Worm (Caenorhabditis elegans) whole organism, L4 larva: ENCODE measurements around the gene ndub-3.

Experiments used
- D1046.2 ChIP-seq: fragments of 200-800 bp; sonication (Bioruptor generic); IDR thresholded peaks from 2 replicates; pipeline ENCODE4 v1.3.6; 2022; ENCODE audit warnings: missing genetic modification characterization, missing compliant biosample characterization
- T20F7.1 ChIP-seq: fragments of 200-800 bp; sonication (Bioruptor generic); optimal IDR thresholded peaks from 2 replicates; lab custom pipeline; 2018; ENCODE audit warnings: mild to moderate bottlenecking, missing genetic modification characterization, missing compliant biosample characterization
- T26A8.4 ChIP-seq: fragments of 200-800 bp; sonication (Bioruptor generic); IDR thresholded peaks from 2 replicates; pipeline ENCODE4 v1.3.6; 2022; ENCODE audit warnings: missing genetic modification characterization, missing compliant biosample characterization
- Y48G9A.11 ChIP-seq: fragments of 200-800 bp; sonication (Bioruptor generic); IDR thresholded peaks from 2 replicates; pipeline ENCODE4 v1.3.6; 2022; ENCODE audit warnings: missing genetic modification reagents, missing genetic modification characterization, missing compliant biosample characterization
- ZK337.2 ChIP-seq: fragments of 200-800 bp; sonication (Bioruptor generic); IDR thresholded peaks from 2 replicates; pipeline ENCODE4 v1.3.6; 2022; ENCODE audit warnings: missing genetic modification reagents, missing genetic modification characterization, missing compliant biosample characterization
- ZK546.5 ChIP-seq, 2 experiments: sonication (generic microtip); optimal IDR thresholded peaks; 2 replicates each; lab custom pipeline; 2017; ENCODE audit warnings: missing biosample characterization in 2 of 2, missing genetic modification characterization in 2 of 2
- aha-1 ChIP-seq: fragments of 150-350 bp; peaks from one replicate; lab custom pipeline; 2014; ENCODE audit warnings: missing biosample characterization, missing genetic modification characterization
- ama-1 ChIP-seq: fragments of 150-350 bp; optimal IDR thresholded peaks from 2 replicates; lab custom pipeline; 2014; ENCODE audit warnings: inconsistent platforms, mixed read lengths
- arid-1 ChIP-seq: fragments of 200-800 bp; sonication (Bioruptor generic); conservative IDR thresholded peaks from 2 replicates; pipeline ENCODE4 v1.3.6; 2022; ENCODE audit warnings: missing genetic modification reagents, missing genetic modification characterization, missing compliant biosample characterization
- ceh-20 ChIP-seq: fragments of 200-800 bp; sonication (Bioruptor generic); IDR thresholded peaks from 2 replicates; pipeline ENCODE4 v1.3.6; 2022; ENCODE audit warnings: missing genetic modification reagents, missing genetic modification characterization, missing compliant biosample characterization
- ceh-62 ChIP-seq: sonication (generic microtip); optimal IDR thresholded peaks from 2 replicates; lab custom pipeline; 2017; ENCODE audit warnings: missing biosample characterization, missing genetic modification characterization
- ces-1 ChIP-seq: fragments of 150-350 bp; sonication (generic microtip); optimal IDR thresholded peaks from 4 replicates; lab custom pipeline; 2014; ENCODE audit warnings: missing biosample characterization, missing genetic modification reagents, missing genetic modification characterization
- ctbp-1 ChIP-seq: fragments of 200-800 bp; sonication (Bioruptor generic); IDR thresholded peaks from 2 replicates; pipeline ENCODE4 v1.3.6; 2022; ENCODE audit warnings: missing genetic modification reagents, missing genetic modification characterization, missing compliant biosample characterization
- daf-16 ChIP-seq, 3 experiments: sonication (generic microtip); optimal IDR thresholded peaks; 2 replicates each; lab custom pipeline; 2016 to 2017; ENCODE audit warnings: missing genetic modification characterization in 3 of 3, missing genetic modification reagents in 3 of 3, mild to moderate bottlenecking in 2 of 3, missing compliant biosample characterization in 2 of 3, missing biosample characterization in 1 of 3, moderate library complexity in 1 of 3
- daf-19 ChIP-seq: fragments of 200-800 bp; sonication (Bioruptor generic); conservative IDR thresholded peaks from 2 replicates; pipeline ENCODE4 v1.3.6; 2022; ENCODE audit warnings: missing genetic modification characterization, missing compliant biosample characterization
- dmd-9 ChIP-seq: fragments of 200-800 bp; sonication (Bioruptor generic); IDR thresholded peaks from 2 replicates; pipeline ENCODE4 v1.3.6; 2022; ENCODE audit warnings: missing genetic modification reagents, missing genetic modification characterization, missing compliant biosample characterization
- egl-43 ChIP-seq: fragments of 200-800 bp; sonication (Bioruptor generic); IDR thresholded peaks from 2 replicates; pipeline ENCODE4 v1.3.6; 2022; ENCODE audit warnings: missing genetic modification reagents, missing genetic modification characterization, missing compliant biosample characterization
- fkh-10 ChIP-seq: fragments of 150-350 bp; optimal IDR thresholded peaks from 2 replicates; lab custom pipeline; 2014; ENCODE audit warnings: missing biosample characterization, missing genetic modification reagents, missing genetic modification characterization
- hif-1 ChIP-seq, 2 experiments: sonication (generic microtip); optimal IDR thresholded peaks; 2 replicates each; lab custom pipeline; 2016 to 2017; ENCODE audit warnings: missing compliant biosample characterization in 2 of 2, missing genetic modification characterization in 2 of 2, missing genetic modification reagents in 2 of 2, missing genotype in 2 of 2, mild to moderate bottlenecking in 1 of 2
- lim-7 ChIP-seq: fragments of 200-800 bp; sonication (Bioruptor generic); IDR thresholded peaks from 2 replicates; pipeline ENCODE4 v1.3.6; 2022; ENCODE audit warnings: missing genetic modification characterization, missing compliant biosample characterization
- lin-1 ChIP-seq: fragments of 200-800 bp; sonication (Bioruptor generic); IDR thresholded peaks from 2 replicates; pipeline ENCODE4 v1.3.6; 2022; ENCODE audit warnings: missing genetic modification reagents, missing genetic modification characterization, missing compliant biosample characterization
- lir-3 ChIP-seq: sonication (generic microtip); optimal IDR thresholded peaks from 2 replicates; lab custom pipeline; 2016; ENCODE audit warnings: mild to moderate bottlenecking, missing genetic modification characterization, missing compliant biosample characterization
- madf-5 ChIP-seq, 2 experiments: fragments of 200-800 bp; sonication (Bioruptor generic); IDR thresholded peaks; 2 replicates each; pipeline ENCODE4 v1.3.6; 2022; ENCODE audit warnings: missing compliant biosample characterization in 2 of 2, missing genetic modification characterization in 2 of 2
- madf-9 ChIP-seq: fragments of 200-800 bp; sonication (Bioruptor generic); conservative IDR thresholded peaks from 2 replicates; pipeline ENCODE4 v1.3.6; 2022; ENCODE audit warnings: missing genetic modification reagents, missing genetic modification characterization, missing compliant biosample characterization
- mdl-1 ChIP-seq, 2 experiments: fragments of 150-350 bp in 1 of 2; sonication (generic microtip) in 1 of 2; optimal IDR thresholded peaks; 2 replicates each; lab custom pipeline; 2014 to 2017; ENCODE audit warnings: missing biosample characterization in 2 of 2, missing genetic modification characterization in 2 of 2
- mep-1 ChIP-seq: fragments of 150-350 bp; sonication (generic microtip); optimal IDR thresholded peaks from 3 replicates; lab custom pipeline; 2014; ENCODE audit warnings: missing biosample characterization, missing genetic modification characterization
- mes-2 ChIP-seq: sonication (generic microtip); optimal IDR thresholded peaks from 2 replicates; lab custom pipeline; 2016; ENCODE audit warnings: missing genotype, mild to moderate bottlenecking, missing genetic modification characterization, missing compliant biosample characterization; ENCODE audit not compliant: poor library complexity, severe bottlenecking
- mxl-3 ChIP-seq: fragments of 200-800 bp; sonication (Bioruptor generic); optimal IDR thresholded peaks from 2 replicates; lab custom pipeline; 2018; ENCODE audit warnings: mild to moderate bottlenecking, missing genetic modification characterization, missing compliant biosample characterization
- nhr-237 ChIP-seq: sonication (generic microtip); optimal IDR thresholded peaks from 2 replicates; lab custom pipeline; 2017; ENCODE audit warnings: missing biosample characterization, missing genetic modification characterization
- nhr-28 ChIP-seq: fragments of 150-350 bp; optimal IDR thresholded peaks from 2 replicates; lab custom pipeline; 2014; ENCODE audit warnings: missing biosample characterization, missing genetic modification characterization
- nhr-41 ChIP-seq: fragments of 200-800 bp; sonication (Bioruptor generic); IDR thresholded peaks from 2 replicates; pipeline ENCODE4 v1.3.6; 2022; ENCODE audit warnings: missing genetic modification reagents, missing genetic modification characterization, missing compliant biosample characterization
- nhr-42 ChIP-seq: fragments of 200-800 bp; sonication (Bioruptor generic); IDR thresholded peaks from 2 replicates; pipeline ENCODE4 v1.3.6; 2022; ENCODE audit warnings: missing genetic modification characterization, missing compliant biosample characterization
- nhr-77 ChIP-seq: fragments of 150-350 bp; optimal IDR thresholded peaks from 2 replicates; lab custom pipeline; 2014; ENCODE audit warnings: missing biosample characterization, missing genetic modification characterization
- pha-4 ChIP-seq, 2 experiments: fragments of 150-350 bp in 1 of 2; fragments of 200-800 bp in 1 of 2; sonication (Bioruptor generic) in 1 of 2; IDR thresholded peaks in 1 of 2; optimal IDR thresholded peaks in 1 of 2; 2 replicates each; pipeline versions ENCODE4 v1.3.6 to Lab custom; 2014 to 2022; ENCODE audit warnings: missing genetic modification characterization in 2 of 2, missing genetic modification reagents in 2 of 2, missing biosample characterization in 1 of 2, missing compliant biosample characterization in 1 of 2
- php-3 ChIP-seq: fragments of 200-800 bp; sonication (Bioruptor generic); IDR thresholded peaks from 2 replicates; pipeline ENCODE4 v1.3.6; 2022; ENCODE audit warnings: missing genetic modification reagents, missing genetic modification characterization, missing compliant biosample characterization
- sdz-12 ChIP-seq: fragments of 200-800 bp; sonication (Bioruptor generic); optimal IDR thresholded peaks from 2 replicates; lab custom pipeline; 2018; ENCODE audit warnings: mild to moderate bottlenecking, missing genetic modification characterization, missing compliant biosample characterization
- set-16 ChIP-seq: fragments of 200-800 bp; sonication (Bioruptor generic); IDR thresholded peaks from 2 replicates; pipeline ENCODE4 v1.3.6; 2022; ENCODE audit warnings: missing genetic modification reagents, missing genetic modification characterization, missing compliant biosample characterization
- snpc-1.2 ChIP-seq: fragments of 200-800 bp; sonication (Bioruptor generic); IDR thresholded peaks from 2 replicates; pipeline ENCODE4 v1.3.6; 2022; ENCODE audit warnings: missing genetic modification reagents, missing genetic modification characterization, missing compliant biosample characterization
- tra-1 ChIP-seq: fragments of 200-800 bp; sonication (Bioruptor generic); IDR thresholded peaks from 2 replicates; pipeline ENCODE4 v1.3.6; 2022; ENCODE audit warnings: missing genetic modification reagents, missing genetic modification characterization, missing compliant biosample characterization
- unc-130 ChIP-seq: sonication (generic microtip); optimal IDR thresholded peaks from 2 replicates; lab custom pipeline; 2016; ENCODE audit warnings: missing genetic modification reagents, missing genetic modification characterization, missing compliant biosample characterization
- vab-7 ChIP-seq: fragments of 200-800 bp; sonication (Bioruptor generic); IDR thresholded peaks from 2 replicates; pipeline ENCODE4 v1.3.6; 2022; ENCODE audit warnings: missing genetic modification reagents, missing genetic modification characterization, missing compliant biosample characterization
- ztf-11 ChIP-seq: fragments of 150-350 bp; optimal IDR thresholded peaks from 2 replicates; lab custom pipeline; 2014; ENCODE audit warnings: missing biosample characterization, missing genetic modification characterization

The ndub-3 gene

DNA sequence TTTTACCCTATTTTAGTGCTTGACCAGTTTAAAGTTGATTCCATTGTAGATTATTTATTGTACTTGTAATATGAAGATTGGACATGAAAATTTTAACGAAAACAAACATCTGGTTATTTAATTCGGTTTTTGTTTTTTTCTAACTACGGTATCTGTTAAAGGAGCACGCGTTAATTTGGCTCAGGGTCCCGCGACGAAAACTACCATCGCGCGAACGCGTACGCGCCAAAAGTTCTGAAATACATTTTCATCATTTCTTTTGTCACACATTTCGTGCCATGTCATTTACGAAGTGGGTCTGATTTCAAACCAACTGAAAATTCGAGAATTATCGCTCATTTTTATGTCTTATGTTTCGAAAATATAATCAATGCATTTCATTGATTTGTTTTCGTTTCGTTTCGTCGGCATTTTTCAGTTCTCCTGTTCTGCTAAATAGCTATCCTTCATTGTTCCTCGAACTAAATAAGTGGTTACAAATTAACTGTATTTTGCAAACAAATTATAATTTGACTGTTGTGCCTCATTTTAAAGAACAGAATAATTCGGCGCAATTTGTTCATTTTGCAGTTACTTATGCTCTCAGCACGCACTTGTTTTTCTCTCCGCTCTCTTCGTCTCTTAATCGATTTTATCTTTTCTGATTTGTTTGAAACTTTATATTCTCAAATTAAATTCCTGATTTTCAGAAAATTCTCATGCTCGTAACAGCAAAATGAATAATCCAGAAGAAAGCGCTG, 30.8 kb downstream of the ndub-3 start, which contains the start of gene T21B10.3 (continued):
- peak; percentile 38 for TF ChIP-seq sdz-12 (GFP tag; lab: Kevin White, UChicago)
- TF ChIP-seq T26A8.4 (GFP tag; lab: Robert Waterston, UW): peak; percentile 68; the same call in 1 of the 2 replicates
- TF ChIP-seq daf-16 (GFP tag; optimal IDR thresholded peaks at IDR 0.05; lab: Kevin White, UChicago): peak in 1 of 2 experiments; percentile 62
- peak; percentile 2 for TF ChIP-seq daf-16 (tag; optimal IDR thresholded peaks at IDR 0.05; lab: Kevin White, UChicago)
- TF ChIP-seq Y48G9A.11: peak; percentile 88
- peak; percentile 86 for TF ChIP-seq snpc-1.2
- TF ChIP-seq vab-7: peak; percentile 54; the same call in 1 of the 2 replicates
- TF ChIP-seq nhr-41 (GFP tag; lab: Robert Waterston, UW): 0 out of 2 replicates have a peak, but pooled peaks have one; percentile 44
- peak; percentile 75 for TF ChIP-seq tra-1 (GFP tag; lab: Robert Waterston, UW)
- 0 out of 2 replicates have a peak, but pooled peaks have one; percentile 61 for TF ChIP-seq D1046.2 (GFP tag; lab: Robert Waterston, UW)
- no peak for TF ChIP-seq fkh-10 (GFP tag; lab: Kevin White, UChicago)
- TF ChIP-seq unc-130 (GFP tag; lab: Kevin White, UChicago): peak; percentile 93
- 0 out of 4 replicates have a peak, but pooled peaks of 1 of the 2 experiments have one; percentile 62 for TF ChIP-seq madf-5 (GFP tag; IDR thresholded peaks at IDR 0.05; lab: Robert Waterston, UW)
- peak in 1 of 2 experiments; percentile 47 for TF ChIP-seq hif-1 (tag; optimal IDR thresholded peaks at IDR 0.05; lab: Kevin White, UChicago)
- peak; percentile 53; the same call in 1 of the 2 replicates for TF ChIP-seq ceh-20 (GFP tag; lab: Robert Waterston, UW)
- TF ChIP-seq ama-1 (lab: Kevin White, UChicago): peak; percentile 89
- TF ChIP-seq T20F7.1: peak; percentile 22
- TF ChIP-seq ces-1 (GFP tag; lab: Kevin White, UChicago): no peak
- no peak for TF ChIP-seq nhr-77 (tag; lab: Kevin White, UChicago)
- peak; percentile 31; the same call in 1 of the 2 replicates for TF ChIP-seq madf-9 (GFP tag; lab: Robert Waterston, UW)
- no peak for TF ChIP-seq nhr-237 (tag; lab: Kevin White, UChicago)
- no peak for TF ChIP-seq nhr-42 (GFP tag; lab: Robert Waterston, UW)
- TF ChIP-seq mes-2: peak; percentile 54
- TF ChIP-seq, all 104 proteins: peak for 39

DNA sequence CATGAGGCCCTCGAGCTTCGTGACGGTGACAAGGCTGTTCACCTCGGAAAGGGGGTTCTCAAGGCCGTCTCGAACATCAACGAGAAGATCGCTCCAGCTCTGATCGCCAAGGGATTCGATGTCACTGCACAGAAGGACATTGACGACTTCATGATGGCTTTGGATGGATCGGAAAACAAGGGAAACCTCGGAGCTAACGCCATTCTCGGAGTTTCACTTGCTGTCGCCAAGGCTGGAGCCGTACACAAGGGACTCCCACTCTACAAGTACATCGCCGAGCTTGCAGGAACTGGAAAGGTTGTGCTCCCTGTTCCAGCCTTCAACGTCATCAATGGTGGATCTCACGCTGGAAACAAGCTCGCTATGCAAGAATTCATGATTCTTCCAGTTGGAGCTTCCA, 32.3 kb downstream of the ndub-3 start:
- TF ChIP-seq daf-19 (GFP tag; lab: Robert Waterston, UW) (no peak), set-16 (GFP tag; lab: Robert Waterston, UW) (peak; percentile 48), aha-1 (peak; percentile 88)

DNA sequence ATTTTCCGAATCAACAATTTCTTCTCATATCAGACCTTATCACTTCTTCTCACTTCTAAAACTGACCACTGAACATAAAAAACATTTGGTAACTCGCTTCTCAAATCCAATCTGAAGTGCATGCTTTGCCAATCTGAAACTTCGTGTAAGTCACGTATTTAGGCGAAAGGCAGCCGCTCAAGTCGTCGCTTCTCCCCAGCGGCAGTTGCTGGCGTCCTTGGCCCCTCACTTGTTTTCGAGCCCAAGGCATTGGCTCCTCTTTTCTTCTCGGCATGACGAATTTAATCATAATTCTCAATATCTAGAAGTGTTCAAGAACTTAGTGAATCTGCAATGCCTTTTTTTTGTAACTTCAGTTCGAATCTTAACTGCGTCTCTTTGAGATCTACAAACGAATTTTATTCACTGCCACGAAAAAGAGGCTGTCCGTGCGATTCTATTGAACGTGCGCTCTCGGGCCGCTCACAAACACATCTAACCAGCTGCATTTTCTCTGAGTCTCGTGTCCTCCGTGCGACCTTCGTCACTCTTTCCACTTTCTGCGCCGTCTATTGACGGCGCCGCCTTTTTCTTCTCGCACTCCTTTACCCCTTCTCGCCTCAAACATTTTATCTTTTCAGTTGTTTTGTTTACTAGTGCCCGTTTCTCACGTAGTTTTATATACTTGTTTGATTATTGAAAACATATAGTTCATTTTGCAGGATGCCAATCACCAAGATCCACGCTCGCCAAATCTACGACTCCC, 33.1 kb downstream of the ndub-3 start:
- TF ChIP-seq ztf-11 (tag; lab: Kevin White, UChicago) (no peak), hif-1 (tag; optimal IDR thresholded peaks at IDR 0.05; lab: Kevin White, UChicago) (peak; percentile 13 to 99), daf-16 (GFP tag; optimal IDR thresholded peaks at IDR 0.05; lab: Kevin White, UChicago) (no peak), daf-16 (tag; optimal IDR thresholded peaks at IDR 0.05; lab: Kevin White, UChicago) (peak; percentile 78), mxl-3 (GFP tag; lab: Kevin White, UChicago) (no peak), arid-1 (GFP tag; lab: Robert Waterston, UW) (0 out of 2 replicates have a peak, but pooled peaks have one; percentile 6), dmd-9 (no peak), nhr-28 (peak; percentile 47), php-3 (GFP tag; lab: Robert Waterston, UW) (no peak), mdl-1 (tag; optimal IDR thresholded peaks at IDR 0.05; lab: Kevin White, UChicago) (peak in 1 of 2 experiments; percentile 61), ceh-62 (tag; lab: Kevin White, UChicago) (no peak), egl-43 (0 out of 2 replicates have a peak, but pooled peaks have one; percentile 3), pha-4 (GFP tag; IDR thresholded peaks at IDR 0.05; lab: Robert Waterston, UW) (0 out of 2 replicates have a peak, but pooled peaks have one; percentile 34), pha-4 (tag; optimal IDR thresholded peaks at IDR 0.05; lab: Kevin White, UChicago) (no peak), lir-3 (tag; lab: Kevin White, UChicago) (no peak), lim-7 (GFP tag; lab: Robert Waterston, UW) (no peak), ZK546.5 (tag; optimal IDR thresholded peaks at IDR 0.05; lab: Kevin White, UChicago) (no peak), ZK337.2 (GFP tag; lab: Robert Waterston, UW) (no peak), fkh-10 (GFP tag; lab: Kevin White, UChicago) (no peak), ces-1 (GFP tag; lab: Kevin White, UChicago) (no peak), daf-19 (GFP tag; lab: Robert Waterston, UW) (no peak), ctbp-1 (GFP tag; lab: Robert Waterston, UW) (no peak), lin-1 (GFP tag; lab: Robert Waterston, UW) (no peak), mep-1 (tag; lab: Kevin White, UChicago) (no peak)
